Worm (Caenorhabditis elegans) whole organism, late embryonic: Measurements from ENCODE around the gene dex-1.

ENCODE experiments used
- ama-1 ChIP-seq: fragments of 150-350 bp; optimal IDR thresholded peaks from 2 replicates; lab custom pipeline; 2014
- ceh-2 ChIP-seq: sonication (generic microtip); optimal IDR thresholded peaks from 2 replicates; lab custom pipeline; 2016; ENCODE audit warnings: missing genotype, missing genetic modification characterization, missing compliant biosample characterization
- ceh-24 ChIP-seq: sonication (generic microtip); optimal IDR thresholded peaks from 2 replicates; lab custom pipeline; 2016; ENCODE audit warnings: mild to moderate bottlenecking, missing genetic modification characterization, missing compliant biosample characterization
- fkh-6 ChIP-seq: sonication (generic microtip); optimal IDR thresholded peaks from 2 replicates; lab custom pipeline; 2016; ENCODE audit warnings: missing genetic modification characterization, missing compliant biosample characterization
- hlh-6 ChIP-seq: sonication (generic microtip); optimal IDR thresholded peaks from 2 replicates; lab custom pipeline; 2016; ENCODE audit warnings: missing genotype, missing genetic modification characterization, missing compliant biosample characterization
- nhr-11 ChIP-seq: fragments of 150-350 bp; optimal IDR thresholded peaks from 2 replicates; lab custom pipeline; 2014; ENCODE audit warnings: missing biosample characterization, missing genetic modification characterization
- pha-2 ChIP-seq: sonication (generic microtip); optimal IDR thresholded peaks from 2 replicates; lab custom pipeline; 2017; ENCODE audit warnings: mild to moderate bottlenecking, missing genetic modification characterization, missing compliant biosample characterization
- pha-4 ChIP-seq: fragments of 150-350 bp; optimal IDR thresholded peaks from 2 replicates; lab custom pipeline; 2018; ENCODE audit warnings: missing biosample characterization, missing genetic modification reagents, missing genetic modification characterization
- rnt-1 ChIP-seq: sonication (generic microtip); optimal IDR thresholded peaks from 2 replicates; lab custom pipeline; 2016; ENCODE audit warnings: missing genetic modification characterization, missing compliant biosample characterization
- sox-4 ChIP-seq: sonication (generic microtip); optimal IDR thresholded peaks from 2 replicates; lab custom pipeline; 2017; ENCODE audit warnings: mild to moderate bottlenecking, missing genetic modification characterization, inconsistent platforms, missing compliant biosample characterization
- tbx-2 ChIP-seq: sonication (generic microtip); optimal IDR thresholded peaks from 2 replicates; lab custom pipeline; 2016; ENCODE audit warnings: missing genetic modification characterization, missing compliant biosample characterization
- tbx-7 ChIP-seq: sonication (generic microtip); optimal IDR thresholded peaks from 2 replicates; lab custom pipeline; 2016; ENCODE audit warnings: missing genotype, missing genetic modification characterization, missing compliant biosample characterization
- unc-42 ChIP-seq: sonication (generic microtip); optimal IDR thresholded peaks from 2 replicates; lab custom pipeline; 2016; ENCODE audit warnings: missing genotype, missing genetic modification characterization, missing compliant biosample characterization
- unc-86 ChIP-seq: sonication (generic microtip); optimal IDR thresholded peaks from 2 replicates; lab custom pipeline; 2016; ENCODE audit warnings: missing genetic modification characterization, missing compliant biosample characterization

- TF ChIP-seq ama-1 (lab: Kevin White, UChicago), result no peak
- no peak for TF ChIP-seq pha-4
- TF ChIP-seq hlh-6 (tag; lab: Kevin White, UChicago), result no peak
- TF ChIP-seq pha-2 (tag; lab: Kevin White, UChicago), result no peak
- TF ChIP-seq tbx-7 (tag; lab: Kevin White, UChicago), result no peak
- no peak for TF ChIP-seq ceh-2 (tag; lab: Kevin White, UChicago)
- TF ChIP-seq unc-86 (tag; lab: Kevin White, UChicago), result no peak
- no peak for TF ChIP-seq tbx-2
- no peak for TF ChIP-seq sox-4 (tag; lab: Kevin White, UChicago)
- TF ChIP-seq ceh-24 (tag; lab: Kevin White, UChicago), result no peak
- no peak for TF ChIP-seq unc-42 (tag; lab: Kevin White, UChicago)
- no peak for TF ChIP-seq rnt-1 (tag; lab: Kevin White, UChicago)
- TF ChIP-seq nhr-11 (tag; lab: Kevin White, UChicago), result no peak
- TF ChIP-seq fkh-6 (tag; lab: Kevin White, UChicago), result no peak
These were observed 24.3 kb downstream of the dex-1 start for ce11 chrIII:5550193-5550592.
